Fruit fly (Drosophila melanogaster) whole organism, wandering third instar larva: ENCODE results near the gene LManII.
A peak's percentile ranks its signal among the peaks of the same experiment; 100 is the strongest.

Experiments
- CG9705 ChIP-seq: fragments of 200-800 bp; sonication (Bioruptor generic); optimal IDR thresholded peaks from 2 replicates; lab custom pipeline; 2018; ENCODE audit warnings: missing biosample characterization, mild to moderate bottlenecking, missing genetic modification characterization
- Dfd ChIP-seq: fragments of >200 bp; optimal IDR thresholded peaks from 2 replicates; lab custom pipeline; 2017; ENCODE audit warnings: missing biosample characterization, missing genetic modification characterization
- GATAd ChIP-seq: sonication (Bioruptor generic); optimal IDR thresholded peaks from 2 replicates; lab custom pipeline; 2016; ENCODE audit warnings: missing biosample characterization, missing genetic modification characterization
- HLH106 ChIP-seq: fragments of 200-800 bp; optimal IDR thresholded peaks from 3 replicates; lab custom pipeline; 2019; ENCODE audit warnings: missing biosample characterization, mild to moderate bottlenecking, missing genetic modification characterization, moderate library complexity
- Hnf4 ChIP-seq: fragments of 200-800 bp; sonication (Bioruptor generic); optimal IDR thresholded peaks from 2 replicates; lab custom pipeline; 2016; ENCODE audit warnings: missing biosample characterization, mild to moderate bottlenecking, missing genetic modification characterization
- Hr83 ChIP-seq: fragments of 200-300 bp; sonication (Bioruptor generic); optimal IDR thresholded peaks from 2 replicates; lab custom pipeline; 2016; ENCODE audit warnings: missing biosample characterization, mild to moderate bottlenecking, missing genetic modification characterization, moderate library complexity; ENCODE audit not compliant: poor library complexity, severe bottlenecking
- Jra ChIP-seq: sonication (Bioruptor generic); optimal IDR thresholded peaks from 2 replicates; lab custom pipeline; 2016; ENCODE audit warnings: missing biosample characterization, missing genetic modification characterization
- Mio ChIP-seq: sonication (Bioruptor generic); optimal IDR thresholded peaks from 2 replicates; lab custom pipeline; 2016; ENCODE audit warnings: missing biosample characterization, missing genetic modification characterization
- N ChIP-seq: fragments of >200 bp; optimal IDR thresholded peaks from 2 replicates; lab custom pipeline; 2018; ENCODE audit warnings: missing biosample characterization, missing external identifiers, missing genetic modification characterization
- OdsH ChIP-seq: fragments of 200-800 bp; sonication (Bioruptor generic); optimal IDR thresholded peaks from 2 replicates; lab custom pipeline; 2016; ENCODE audit warnings: missing biosample characterization, mild to moderate bottlenecking, missing genetic modification characterization
- Rel ChIP-seq, 2 experiments: fragments of 200-800 bp; sonication (Bioruptor generic) in 1 of 2; optimal IDR thresholded peaks; 2 replicates in 1 of 2; 3 replicates in 1 of 2; lab custom pipeline; 2016 to 2019; ENCODE audit warnings: mild to moderate bottlenecking in 2 of 2, missing biosample characterization in 2 of 2, missing genetic modification characterization in 2 of 2, moderate library complexity in 1 of 2
- Sp1 ChIP-seq: fragments of 200-800 bp; sonication (Bioruptor generic); optimal IDR thresholded peaks from 3 replicates; lab custom pipeline; 2019; ENCODE audit warnings: missing biosample characterization, mild to moderate bottlenecking, missing genetic modification characterization, moderate library complexity
- br ChIP-seq: fragments of 200-800 bp; sonication (Bioruptor generic); optimal IDR thresholded peaks from 2 replicates; lab custom pipeline; 2016; ENCODE audit warnings: missing biosample characterization, missing genetic modification characterization
- brk ChIP-seq: fragments of 200-800 bp; sonication (Bioruptor generic); optimal IDR thresholded peaks from 2 replicates; lab custom pipeline; 2016; ENCODE audit warnings: missing biosample characterization, mild to moderate bottlenecking, missing genetic modification characterization
- dmrt93B ChIP-seq: fragments of 200-800 bp; sonication (Bioruptor generic); optimal IDR thresholded peaks from 2 replicates; lab custom pipeline; 2018; ENCODE audit warnings: missing biosample characterization, mild to moderate bottlenecking, missing genetic modification characterization
- dsf ChIP-seq: sonication (Bioruptor generic); optimal IDR thresholded peaks from 2 replicates; lab custom pipeline; 2016; ENCODE audit warnings: missing biosample characterization, missing genetic modification characterization, borderline replicate concordance
- ey ChIP-seq: fragments of 200-800 bp; sonication (Bioruptor generic); optimal IDR thresholded peaks from 2 replicates; lab custom pipeline; 2016; ENCODE audit warnings: missing biosample characterization, missing genetic modification characterization
- foxo ChIP-seq, 2 experiments: fragments of 200-800 bp; sonication (Bioruptor generic); optimal IDR thresholded peaks; 2 replicates in 1 of 2; 3 replicates in 1 of 2; lab custom pipeline; 2016 to 2017; ENCODE audit warnings: missing biosample characterization in 2 of 2, missing genetic modification characterization in 2 of 2
- fru ChIP-seq: fragments of 200-800 bp; sonication (Bioruptor generic); optimal IDR thresholded peaks from 3 replicates; lab custom pipeline; 2016; ENCODE audit warnings: missing biosample characterization, mild to moderate bottlenecking, missing genetic modification characterization
- h ChIP-seq: fragments of 200-800 bp; sonication (Bioruptor generic); optimal IDR thresholded peaks from 3 replicates; lab custom pipeline; 2016; ENCODE audit warnings: missing biosample characterization, mild to moderate bottlenecking, missing genetic modification characterization
- jim ChIP-seq: fragments of 175-275, 200-325 bp; sonication (Bioruptor generic); optimal IDR thresholded peaks from 2 replicates; lab custom pipeline; 2016; ENCODE audit warnings: missing biosample characterization, mild to moderate bottlenecking, missing genetic modification characterization
- psq ChIP-seq: fragments of 200-800 bp; sonication (Bioruptor generic); optimal IDR thresholded peaks from 3 replicates; lab custom pipeline; 2017; ENCODE audit warnings: missing biosample characterization, mild to moderate bottlenecking, missing genetic modification characterization, moderate library complexity
- rgr ChIP-seq: fragments of 200-800 bp; sonication (Bioruptor generic); optimal IDR thresholded peaks from 3 replicates; lab custom pipeline; 2016; ENCODE audit warnings: missing biosample characterization, mild to moderate bottlenecking, missing genetic modification characterization
- sage ChIP-seq: fragments of 200-800 bp; sonication (Bioruptor generic); optimal IDR thresholded peaks from 2 replicates; lab custom pipeline; 2016; ENCODE audit warnings: missing biosample characterization, mild to moderate bottlenecking, missing genetic modification characterization
- sv ChIP-seq: fragments of 200-800 bp; sonication (Bioruptor generic); optimal IDR thresholded peaks from 3 replicates; lab custom pipeline; 2016; ENCODE audit warnings: missing biosample characterization, missing genetic modification characterization
- tai ChIP-seq: sonication (Bioruptor generic); optimal IDR thresholded peaks from 2 replicates; lab custom pipeline; 2016; ENCODE audit warnings: missing biosample characterization, missing genetic modification characterization
- woc ChIP-seq: sonication (Bioruptor generic); optimal IDR thresholded peaks from 2 replicates; lab custom pipeline; 2016; ENCODE audit warnings: missing biosample characterization, mild to moderate bottlenecking, missing genetic modification characterization

LManII gene

dm6 chr2L:10430802-10431476 is 26.5 kb upstream of the LManII start, which contains the start of the genes Bug22 and TfIIB:
TSS of gene Bug22 (minus strand) at chr2L:10430918.
TSS of gene TfIIB (plus strand) at chr2L:10431338.
- peak; percentile 13 for TF ChIP-seq jim
- peak; percentile 70 for TF ChIP-seq ey (GFP tag; lab: Kevin White, UChicago)
- TF ChIP-seq sv (GFP tag; lab: Kevin White, UChicago), result peak; percentile 63
- TF ChIP-seq tai, result no peak
- peak; percentile 86 for TF ChIP-seq woc (GFP tag; lab: Kevin White, UChicago)
- peak; percentile 72 for TF ChIP-seq rgr (GFP tag; lab: Kevin White, UChicago)
- peak; percentile 79 for TF ChIP-seq Hnf4 (GFP tag; lab: Kevin White, UChicago)
- peak; percentile 66 for TF ChIP-seq Jra (GFP tag; lab: Kevin White, UChicago)
- peak; percentile 94 for TF ChIP-seq Hr83 (GFP tag; lab: Kevin White, UChicago)
- TF ChIP-seq Mio (GFP tag; lab: Kevin White, UChicago), result no peak
- TF ChIP-seq br (GFP tag; lab: Kevin White, UChicago), result no peak
- TF ChIP-seq dsf (GFP tag; lab: Kevin White, UChicago), result peak; percentile 50
- peak; percentile 62 for TF ChIP-seq psq (GFP tag; lab: Kevin White, UChicago)
- peak; percentile 65 for TF ChIP-seq HLH106
- no peak for TF ChIP-seq Sp1
- no peak for TF ChIP-seq sage
- TF ChIP-seq OdsH (GFP tag; lab: Kevin White, UChicago), result peak; percentile 69
- peak; percentile 60 for TF ChIP-seq CG9705 (GFP tag; lab: Kevin White, UChicago)

dm6 chr2L:10435606-10436160 is 21.8 kb upstream of the LManII start, which contains the start of the genes TBC1D16 and holn1:
TSS of gene TBC1D16 (minus strand) at chr2L:10435656.
TSS of gene holn1 (plus strand) at chr2L:10435995.
- TF ChIP-seq dmrt93B, result no peak
- TF ChIP-seq rgr (GFP tag; lab: Kevin White, UChicago), result no peak
- no peak for TF ChIP-seq jim
- no peak for TF ChIP-seq OdsH (GFP tag; lab: Kevin White, UChicago)
- TF ChIP-seq sv (GFP tag; lab: Kevin White, UChicago), result no peak
- TF ChIP-seq GATAd (GFP tag; lab: Kevin White, UChicago), result no peak
- no peak for TF ChIP-seq Rel (GFP tag; optimal IDR thresholded peaks at IDR 0.05; lab: Kevin White, UChicago)
- TF ChIP-seq Rel (tag; optimal IDR thresholded peaks at IDR 0.05; lab: Kevin White, UChicago), result no peak
- no peak for TF ChIP-seq fru (GFP tag; lab: Kevin White, UChicago)
- TF ChIP-seq Hnf4 (GFP tag; lab: Kevin White, UChicago), result no peak
- no peak for TF ChIP-seq N (GFP tag; lab: Kevin White, UChicago)
- no peak for TF ChIP-seq Dfd (GFP tag; lab: Kevin White, UChicago)
- TF ChIP-seq HLH106, result no peak
- TF ChIP-seq psq (GFP tag; lab: Kevin White, UChicago), result no peak

- TF ChIP-seq Hnf4 (GFP tag; lab: Kevin White, UChicago), result peak; percentile 70
- TF ChIP-seq Jra (GFP tag; lab: Kevin White, UChicago), result peak; percentile 55
- TF ChIP-seq sv (GFP tag; lab: Kevin White, UChicago), result no peak
- TF ChIP-seq Hr83 (GFP tag; lab: Kevin White, UChicago), result peak; percentile 59
- peak; percentile 17 for TF ChIP-seq woc (GFP tag; lab: Kevin White, UChicago)
- no peak for TF ChIP-seq h (GFP tag; lab: Kevin White, UChicago)
- TF ChIP-seq, all 38 proteins: peak for 4
Measured at dm6 chr2L:10437317-10437716, 20.1 kb upstream of the LManII start, which contains the start of gene STUB1. TSS of gene STUB1 (plus strand) at chr2L:10437548.

DNA sequence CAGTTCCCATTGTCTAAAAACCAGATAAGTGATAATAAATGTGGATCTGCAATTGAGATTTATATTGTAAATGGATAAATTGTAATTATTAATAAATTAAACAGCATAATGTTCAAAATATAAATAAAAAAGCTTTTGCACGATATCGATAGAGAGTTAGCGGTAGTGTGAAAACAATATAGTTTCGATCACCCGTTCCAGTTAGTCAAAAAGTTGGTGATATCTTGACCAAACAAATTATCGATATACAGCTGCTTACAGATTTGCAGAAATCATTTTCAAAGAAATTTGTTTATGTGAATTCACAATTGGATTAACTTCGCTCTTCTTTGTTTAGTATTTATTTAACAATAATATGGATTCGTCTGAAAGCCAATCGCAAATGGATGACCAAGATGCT is 18.3 kb upstream of the LManII start, which contains the start of gene Nse4:
Gene Nse4, plus strand, starts transcription at position 267 of the 400 bp plus-strand sequence.
- TF ChIP-seq brk (GFP tag; lab: Kevin White, UChicago) (no peak), foxo (GFP tag; optimal IDR thresholded peaks at IDR 0.05; lab: Kevin White, UChicago) (no peak), N (GFP tag; lab: Kevin White, UChicago) (peak; percentile 10)
- TF ChIP-seq, all 38 proteins: peak for 1
